Fruit fly (Drosophila melanogaster): ENCODE results near the gene Irp-1A.

Gene Irp-1A

DNA sequence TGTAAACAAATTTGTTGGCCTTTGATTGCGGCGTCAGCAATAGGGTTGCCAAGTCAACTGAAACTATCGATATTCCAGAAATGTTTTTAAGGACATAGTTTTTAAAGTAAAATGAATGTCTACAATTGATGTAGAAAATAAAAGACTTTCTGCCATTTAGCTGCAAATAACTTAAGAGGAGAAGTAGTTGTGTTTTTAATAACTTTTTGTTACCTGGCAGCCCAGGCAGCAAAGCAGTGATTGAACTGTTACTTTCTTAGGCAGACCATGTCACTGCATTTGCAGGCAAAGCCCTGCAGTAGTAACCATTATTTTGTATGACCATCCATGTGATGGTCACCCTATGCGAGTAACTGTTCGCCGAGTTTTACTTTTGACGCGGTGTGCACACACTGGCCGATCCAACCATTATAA lies 26.2 kb upstream of the Irp-1A start, which contains the start of the genes rumi, CG7029 and Usp12-46 (continued):
- TF ChIP-seq pan (optimal IDR thresholded peaks at IDR 0.05): no peak
- TF ChIP-seq pan (GFP tag; optimal IDR thresholded peaks at IDR 0.05 in 1 of 2, IDR thresholded peaks at IDR 0.05 in 1 of 2): peak in 1 of 2 experiments; percentile 88
- peak; percentile 87 for TF ChIP-seq Atf6 (GFP tag; IDR thresholded peaks at IDR 0.05)
- peak; percentile 75 for TF ChIP-seq hbn (GFP tag; IDR thresholded peaks at IDR 0.05; ENCODE audit: partially characterized antibody)
- peak in 1 of 2 experiments; percentile 1 for TF ChIP-seq Trl (optimal IDR thresholded peaks at IDR 0.05)
- TF ChIP-seq Trl (GFP tag; optimal IDR thresholded peaks at IDR 0.05): peak; percentile 92
- peak; percentile 72 for TF ChIP-seq B-H1 (GFP tag; IDR thresholded peaks at IDR 0.05)
- TF ChIP-seq danr (GFP tag; IDR thresholded peaks at IDR 0.05): peak; percentile 53; the same call in 1 of the 2 replicates
- TF ChIP-seq CG3407 (GFP tag; optimal IDR thresholded peaks at IDR 0.05): peak; percentile 72
- TF ChIP-seq CG2875 (GFP tag; optimal IDR thresholded peaks at IDR 0.05): peak; percentile 46
- TF ChIP-seq CG1832 (GFP tag; optimal IDR thresholded peaks at IDR 0.05): no peak
- peak; percentile 83 for TF ChIP-seq H2.0 (GFP tag; IDR thresholded peaks at IDR 0.05)
- TF ChIP-seq Blimp-1 (GFP tag; optimal IDR thresholded peaks at IDR 0.05): peak; percentile 78
- TF ChIP-seq Scr (GFP tag; IDR thresholded peaks at IDR 0.05; ENCODE audit: partially characterized antibody): peak; percentile 81
- TF ChIP-seq TFAM (GFP tag; optimal IDR thresholded peaks at IDR 0.05): peak; percentile 49
- peak; percentile 84 for TF ChIP-seq lmd (GFP tag; IDR thresholded peaks at IDR 0.05)
- TF ChIP-seq CG10321 (GFP tag; IDR thresholded peaks at IDR 0.05): peak; percentile 62
- TF ChIP-seq ems (GFP tag; optimal IDR thresholded peaks at IDR 0.05): peak; percentile 85
- peak; percentile 82 to 92 for TF ChIP-seq Pdp1 (GFP tag; optimal IDR thresholded peaks at IDR 0.05)
- peak; percentile 21 for TF ChIP-seq Sry-β (GFP tag; optimal IDR thresholded peaks at IDR 0.05)
- TF ChIP-seq inv (GFP tag; IDR thresholded peaks at IDR 0.05; ENCODE audit: partially characterized antibody): peak; percentile 64
- peak; percentile 83 for TF ChIP-seq CG18619 (GFP tag; optimal IDR thresholded peaks at IDR 0.05)
- peak; percentile 84 for TF ChIP-seq Abd-B (GFP tag; optimal IDR thresholded peaks at IDR 0.05)
- peak; percentile 72 for TF ChIP-seq CG6254 (GFP tag; optimal IDR thresholded peaks at IDR 0.05)
- peak; percentile 76 for TF ChIP-seq CG6272 (GFP tag; IDR thresholded peaks at IDR 0.05)
- peak; percentile 85 for TF ChIP-seq CG4617 (GFP tag; optimal IDR thresholded peaks at IDR 0.05; ENCODE audit: borderline replicate concordance)
- TF ChIP-seq tll (GFP tag; optimal IDR thresholded peaks at IDR 0.05): peak in 1 of 2 experiments; percentile 35
- TF ChIP-seq ftz-f1 (GFP tag; optimal IDR thresholded peaks at IDR 0.05): peak; percentile 56
- TF ChIP-seq Rx (GFP tag; IDR thresholded peaks at IDR 0.05): peak; percentile 80
- no peak for TF ChIP-seq CG17568 (GFP tag; optimal IDR thresholded peaks at IDR 0.05)
- TF ChIP-seq Hr39 (optimal IDR thresholded peaks at IDR 0.05): no peak
- TF ChIP-seq GATAe (GFP tag; conservative IDR thresholded peaks at IDR 0.05): peak; percentile 28; the same call in 1 of the 2 replicates
- no peak for TF ChIP-seq dmrt99B (tag; optimal IDR thresholded peaks at IDR 0.05)
- peak; percentile 65 for TF ChIP-seq Six4 (GFP tag; optimal IDR thresholded peaks at IDR 0.05)
- TF ChIP-seq CG14965 (GFP tag; optimal IDR thresholded peaks at IDR 0.05; ENCODE audit: borderline replicate concordance): no peak
- peak; percentile 79 for TF ChIP-seq CG12219 (GFP tag; optimal IDR thresholded peaks at IDR 0.05)
- TF ChIP-seq CG10431 (GFP tag; optimal IDR thresholded peaks at IDR 0.05): peak; percentile 64
- TF ChIP-seq dan (GFP tag; IDR thresholded peaks at IDR 0.05): no peak
- TF ChIP-seq stc (GFP tag; IDR thresholded peaks at IDR 0.05): peak; percentile 78
- peak; percentile 97 for TF ChIP-seq CHES-1-like (GFP tag; optimal IDR thresholded peaks at IDR 0.05)
- no peak for TF ChIP-seq sima (GFP tag; optimal IDR thresholded peaks at IDR 0.05)
- peak; percentile 87 for TF ChIP-seq CG15696 (tag; optimal IDR thresholded peaks at IDR 0.05)
- TF ChIP-seq CG7786 (GFP tag; optimal IDR thresholded peaks at IDR 0.05): peak; percentile 92
- peak; percentile 46 for TF ChIP-seq MTF-1 (GFP tag; optimal IDR thresholded peaks at IDR 0.05; ENCODE audit: borderline replicate concordance)
- no peak for TF ChIP-seq gsb-n (tag; optimal IDR thresholded peaks at IDR 0.05)
- TF ChIP-seq trem (tag; optimal IDR thresholded peaks at IDR 0.05): peak; percentile 83
- TF ChIP-seq CG15073 (GFP tag; optimal IDR thresholded peaks at IDR 0.05): peak; percentile 43
- peak; percentile 67 for TF ChIP-seq ewg (GFP tag; optimal IDR thresholded peaks at IDR 0.05)
- TF ChIP-seq D (optimal IDR thresholded peaks at IDR 0.05): no peak
- TF ChIP-seq D (GFP tag; optimal IDR thresholded peaks at IDR 0.05): peak; percentile 69
- TF ChIP-seq row (GFP tag; IDR thresholded peaks at IDR 0.05): peak; percentile 97
